Fruit fly (Drosophila melanogaster) whole organism, embryonic: ENCODE results near the gene CG4709.

Experiments
- CG10959 ChIP-seq: fragments of 200-800 bp; sonication (Bioruptor generic); IDR thresholded peaks from 2 replicates; pipeline ENCODE4 v1.3.6; 2022; ENCODE audit warnings: missing biosample characterization, missing genetic modification characterization
- CG11247 ChIP-seq: fragments of 200-800 bp; sonication (Bioruptor generic); IDR thresholded peaks from 2 replicates; pipeline ENCODE4 v1.3.6; 2022; ENCODE audit warnings: missing biosample characterization, missing genetic modification characterization
- CG12104 ChIP-seq: fragments of 200-800 bp; sonication (Bioruptor generic); optimal IDR thresholded peaks from 3 replicates; lab custom pipeline; 2016; ENCODE audit warnings: missing biosample characterization, missing genetic modification characterization
- CG14965 ChIP-seq: fragments of 200-800 bp; sonication (Bioruptor generic); optimal IDR thresholded peaks from 2 replicates; lab custom pipeline; 2016; ENCODE audit warnings: missing biosample characterization, missing genetic modification characterization, borderline replicate concordance
- CG1529 ChIP-seq: fragments of 200-800 bp; sonication (Bioruptor generic); optimal IDR thresholded peaks from 3 replicates; lab custom pipeline; 2018; ENCODE audit warnings: missing biosample characterization, missing genetic modification characterization
- CG16815 ChIP-seq: fragments of 200-800 bp; sonication (Bioruptor generic); optimal IDR thresholded peaks from 3 replicates; lab custom pipeline; 2017; ENCODE audit warnings: missing biosample characterization, mild to moderate bottlenecking, missing genetic modification characterization
- CG2678 ChIP-seq: fragments of 200-800 bp; sonication (Bioruptor generic); optimal IDR thresholded peaks from 3 replicates; lab custom pipeline; 2019; ENCODE audit warnings: missing biosample characterization, mild to moderate bottlenecking, missing genetic modification characterization, moderate library complexity
- CG30020 ChIP-seq: fragments of 200-800 bp; optimal IDR thresholded peaks from 2 replicates; lab custom pipeline; 2019; ENCODE audit warnings: missing biosample characterization, mild to moderate bottlenecking, missing genetic modification characterization, moderate library complexity
- CG33557 ChIP-seq: fragments of 200-800 bp; sonication (Bioruptor generic); optimal IDR thresholded peaks from 2 replicates; lab custom pipeline; 2019; ENCODE audit warnings: missing biosample characterization, mild to moderate bottlenecking, missing genetic modification characterization, moderate library complexity
- CG34224 ChIP-seq: fragments of 200-800 bp; sonication (Bioruptor generic); IDR thresholded peaks from 3 replicates; pipeline ENCODE4 v1.3.6; 2022; ENCODE audit warnings: missing biosample characterization, missing genetic modification characterization; ENCODE audit not compliant: partially characterized antibody
- CG34376 ChIP-seq: fragments of 200-800 bp; sonication (Bioruptor generic); optimal IDR thresholded peaks from 2 replicates; lab custom pipeline; 2018; ENCODE audit warnings: missing biosample characterization, mild to moderate bottlenecking, missing genetic modification characterization
- CG5245 ChIP-seq: fragments of 200-800 bp; sonication (Bioruptor generic); optimal IDR thresholded peaks from 3 replicates; lab custom pipeline; 2016; ENCODE audit warnings: missing biosample characterization, missing genetic modification characterization
- CG6791 ChIP-seq: fragments of 200-800 bp; sonication (Bioruptor generic); IDR thresholded peaks from 3 replicates; pipeline ENCODE4 v1.3.6; 2022; ENCODE audit warnings: missing biosample characterization, missing genetic modification characterization; ENCODE audit not compliant: partially characterized antibody
- CG8290 ChIP-seq, 3 experiments: fragments of 200-800 bp; sonication (Bioruptor generic); optimal IDR thresholded peaks; 2 replicates each; lab custom pipeline; 2016 to 2019; ENCODE audit warnings: missing biosample characterization in 3 of 3, missing genetic modification characterization in 3 of 3, mild to moderate bottlenecking in 2 of 3, moderate library complexity in 1 of 3
- CG8388 ChIP-seq: fragments of 200-800 bp; sonication (Bioruptor generic); optimal IDR thresholded peaks from 2 replicates; lab custom pipeline; 2019; ENCODE audit warnings: missing biosample characterization, mild to moderate bottlenecking, missing genetic modification characterization, moderate library complexity
- CG9876 ChIP-seq: fragments of 200-800 bp; sonication (Bioruptor generic); optimal IDR thresholded peaks from 2 replicates; lab custom pipeline; 2016; ENCODE audit warnings: missing biosample characterization, missing genetic modification characterization
- Doc2 ChIP-seq: fragments of 200-800 bp; sonication (Bioruptor generic); IDR thresholded peaks from 2 replicates; pipeline ENCODE4 v1.3.6; 2022; ENCODE audit warnings: missing biosample characterization, missing genetic modification characterization
- Dp ChIP-seq: fragments of 200-800 bp; sonication (Bioruptor generic); optimal IDR thresholded peaks from 2 replicates; lab custom pipeline; 2018; ENCODE audit warnings: missing biosample characterization, mild to moderate bottlenecking, missing genetic modification characterization, moderate library complexity
- Drgx ChIP-seq: fragments of 200-800 bp; sonication (Bioruptor generic); IDR thresholded peaks from 2 replicates; pipeline ENCODE4 v1.3.6; 2022; ENCODE audit warnings: missing biosample characterization, missing genetic modification characterization
- E2f2 ChIP-seq: fragments of 200-800 bp; sonication (Bioruptor generic); IDR thresholded peaks from 2 replicates; pipeline ENCODE4 v1.3.6; 2022; ENCODE audit warnings: missing biosample characterization, missing genetic modification characterization
- Ets65A ChIP-seq: fragments of 200-800 bp; sonication (Bioruptor generic); peaks from one replicate; lab custom pipeline; 2016; ENCODE audit warnings: missing biosample characterization, missing genetic modification characterization
- Fer2 ChIP-seq: fragments of 200-800 bp; sonication (Bioruptor generic); optimal IDR thresholded peaks from 2 replicates; lab custom pipeline; 2018; ENCODE audit warnings: missing biosample characterization, mild to moderate bottlenecking, missing genetic modification characterization, moderate library complexity
- HLHmδ ChIP-seq: fragments of 200-800 bp; sonication (Bioruptor generic); optimal IDR thresholded peaks from 2 replicates; lab custom pipeline; 2018; ENCODE audit warnings: missing biosample characterization, mild to moderate bottlenecking, missing genetic modification characterization, moderate library complexity
- Hey ChIP-seq: fragments of 200-800 bp; sonication (Bioruptor generic); optimal IDR thresholded peaks from 3 replicates; lab custom pipeline; 2018; ENCODE audit warnings: missing biosample characterization, mild to moderate bottlenecking, missing genetic modification characterization
- HmgD ChIP-seq: fragments of 200-800 bp; sonication (Bioruptor generic); optimal IDR thresholded peaks from 3 replicates; lab custom pipeline; 2016; ENCODE audit warnings: missing biosample characterization, missing genetic modification characterization
- Hr51 ChIP-seq, 2 experiments: fragments of 200-800 bp; sonication (Bioruptor generic); optimal IDR thresholded peaks; 2 replicates in 1 of 2; 3 replicates in 1 of 2; lab custom pipeline; 2016 to 2018; ENCODE audit warnings: missing biosample characterization in 2 of 2, missing genetic modification characterization in 2 of 2, mild to moderate bottlenecking in 1 of 2, moderate library complexity in 1 of 2
- Optix ChIP-seq: fragments of 200-800 bp; sonication (Bioruptor generic); IDR thresholded peaks from 3 replicates; pipeline ENCODE4 v1.3.6; 2022; ENCODE audit warnings: missing biosample characterization, missing genetic modification characterization
- az2 ChIP-seq: fragments of 200-800 bp; sonication (Bioruptor generic); optimal IDR thresholded peaks from 3 replicates; lab custom pipeline; 2016; ENCODE audit warnings: missing biosample characterization, missing genetic modification characterization
- bigmax ChIP-seq: fragments of 200-800 bp; sonication (Bioruptor generic); optimal IDR thresholded peaks from 2 replicates; lab custom pipeline; 2018; ENCODE audit warnings: missing biosample characterization, mild to moderate bottlenecking, missing genetic modification characterization
- br ChIP-seq: fragments of >200 bp; optimal IDR thresholded peaks from 2 replicates; lab custom pipeline; 2017
- corto ChIP-seq: fragments of 200-800 bp; sonication (Bioruptor generic); optimal IDR thresholded peaks from 2 replicates; lab custom pipeline; 2016; ENCODE audit warnings: missing biosample characterization, mild to moderate bottlenecking, missing genetic modification characterization, moderate library complexity
- dm ChIP-seq: fragments of 200-800 bp; sonication (Bioruptor generic); optimal IDR thresholded peaks from 3 replicates; lab custom pipeline; 2016; ENCODE audit warnings: missing biosample characterization, missing genetic modification characterization
- esg ChIP-seq: fragments of 200-800 bp; sonication (Bioruptor generic); conservative IDR thresholded peaks from 2 replicates; pipeline ENCODE4 v1.3.6; 2022; ENCODE audit warnings: missing biosample characterization, missing genetic modification characterization
- ewg ChIP-seq: fragments of 200-800 bp; sonication (Bioruptor generic); optimal IDR thresholded peaks from 3 replicates; lab custom pipeline; 2017; ENCODE audit warnings: mild to moderate bottlenecking, missing biosample characterization, missing genetic modification reagents, missing genetic modification characterization
- h ChIP-seq: fragments of >200 bp; optimal IDR thresholded peaks from 2 replicates; lab custom pipeline; 2017
- hbn ChIP-seq: fragments of 200-800 bp; sonication (Bioruptor generic); IDR thresholded peaks from 2 replicates; pipeline ENCODE4 v1.3.6; 2022; ENCODE audit warnings: missing biosample characterization, missing genetic modification characterization; ENCODE audit not compliant: partially characterized antibody
- kni ChIP-seq: fragments of 200-800 bp; sonication (Bioruptor generic); optimal IDR thresholded peaks from 3 replicates; lab custom pipeline; 2017; ENCODE audit warnings: mild to moderate bottlenecking, missing biosample characterization, missing genetic modification reagents, missing genetic modification characterization
- lmd ChIP-seq: fragments of 200-800 bp; sonication (Bioruptor generic); IDR thresholded peaks from 2 replicates; pipeline ENCODE4 v1.3.6; 2022; ENCODE audit warnings: missing biosample characterization, missing genetic modification characterization
- mam ChIP-seq: fragments of 200-800 bp; sonication (Bioruptor generic); optimal IDR thresholded peaks from 3 replicates; lab custom pipeline; 2016; ENCODE audit warnings: missing biosample characterization, missing genetic modification characterization
- run ChIP-seq: fragments of 200-800 bp; sonication (Bioruptor generic); optimal IDR thresholded peaks from 3 replicates; lab custom pipeline; 2018; ENCODE audit warnings: missing biosample characterization, mild to moderate bottlenecking, missing genetic modification characterization
- salm ChIP-seq: fragments of 200-800 bp; sonication (Bioruptor generic); optimal IDR thresholded peaks from 2 replicates; lab custom pipeline; 2018; ENCODE audit warnings: missing biosample characterization, mild to moderate bottlenecking, missing genetic modification characterization
- scrt ChIP-seq: fragments of 200-800 bp; sonication (Bioruptor generic); optimal IDR thresholded peaks from 2 replicates; lab custom pipeline; 2018; ENCODE audit warnings: missing biosample characterization, mild to moderate bottlenecking, missing genetic modification characterization, moderate library complexity
- seq ChIP-seq: fragments of 200-800 bp; sonication (Bioruptor generic); IDR thresholded peaks from 2 replicates; pipeline ENCODE4 v1.3.6; 2022; ENCODE audit warnings: missing biosample characterization, missing genetic modification characterization
- sim ChIP-seq: fragments of 200-800 bp; sonication (Bioruptor generic); IDR thresholded peaks from 2 replicates; pipeline ENCODE4 v1.3.6; 2022; ENCODE audit warnings: missing biosample characterization, missing genetic modification characterization
- sima ChIP-seq: fragments of 200-800 bp; sonication (Bioruptor generic); optimal IDR thresholded peaks from 2 replicates; lab custom pipeline; 2016; ENCODE audit warnings: missing biosample characterization, missing genetic modification characterization
- slp2 ChIP-seq: fragments of 200-800 bp; sonication (Bioruptor generic); optimal IDR thresholded peaks from 2 replicates; lab custom pipeline; 2016; ENCODE audit warnings: missing biosample characterization, missing genetic modification characterization
- unpg ChIP-seq: fragments of 200-800 bp; sonication (Bioruptor generic); optimal IDR thresholded peaks from 3 replicates; lab custom pipeline; 2018; ENCODE audit warnings: missing biosample characterization, mild to moderate bottlenecking, missing genetic modification characterization, moderate library complexity
- vfl ChIP-seq: fragments of 200-800 bp; sonication (Bioruptor generic); optimal IDR thresholded peaks from 2 replicates; lab custom pipeline; 2016; ENCODE audit warnings: missing biosample characterization, missing genetic modification characterization
- wdn ChIP-seq: fragments of 200-800 bp; sonication (Bioruptor generic); IDR thresholded peaks from 2 replicates; pipeline ENCODE4 v1.3.6; 2022; ENCODE audit warnings: missing biosample characterization, missing genetic modification characterization
- zfh2 ChIP-seq: fragments of 200-800 bp; sonication (Bioruptor generic); optimal IDR thresholded peaks from 2 replicates; lab custom pipeline; 2016; ENCODE audit warnings: missing biosample characterization, missing genetic modification characterization

CG4709 gene

DNA sequence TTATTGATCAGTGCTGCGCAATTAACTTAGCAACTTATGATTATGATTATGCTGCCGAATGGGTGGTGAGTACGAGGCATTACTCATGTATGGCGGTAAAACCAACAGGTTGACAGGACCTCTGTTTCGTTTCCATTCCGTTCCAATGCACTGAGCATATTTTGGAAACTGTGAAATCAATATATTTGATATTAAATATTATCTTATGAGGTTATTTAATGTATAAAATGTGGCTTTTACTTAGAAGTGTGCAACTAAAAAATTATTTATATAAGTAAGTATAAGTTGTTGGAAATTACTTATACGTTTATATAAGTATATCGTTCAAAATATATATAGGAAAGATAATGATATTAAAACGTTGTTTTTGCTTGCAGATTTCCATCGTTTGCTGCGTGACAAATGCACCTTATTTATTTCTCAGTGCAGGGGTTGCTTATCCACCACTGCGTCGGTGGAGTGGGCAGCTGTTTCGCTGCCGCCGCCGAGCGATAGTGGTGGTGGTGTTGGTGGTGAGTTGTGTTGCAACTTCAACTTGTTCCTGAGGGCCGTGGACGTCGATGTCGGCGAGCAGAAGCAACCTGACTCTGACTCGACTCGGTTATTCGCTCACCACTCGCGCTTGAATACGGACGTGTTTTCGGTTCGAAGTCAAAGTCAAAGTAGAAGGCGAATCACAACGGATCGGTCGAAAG is 30.1 kb downstream of the CG4709 start, which contains the start of gene bib (continued):
- TF ChIP-seq HLHmδ (GFP tag; lab: Kevin White, UChicago) = peak; percentile 96
- no peak for TF ChIP-seq Ets65A
- TF ChIP-seq Hey (tag; lab: Kevin White, UChicago) = no peak
- TF ChIP-seq zfh2 (GFP tag; lab: Kevin White, UChicago) = no peak
- TF ChIP-seq HmgD (GFP tag; lab: Kevin White, UChicago) = no peak
- no peak for TF ChIP-seq hbn (GFP tag; lab: Robert Waterston, UW)
- peak; percentile 60 for TF ChIP-seq esg
- TF ChIP-seq CG1529 = peak; percentile 80
- peak; percentile 36 for TF ChIP-seq Fer2 (tag; lab: Kevin White, UChicago)
- TF ChIP-seq kni = peak; percentile 68
- TF ChIP-seq az2 (GFP tag; lab: Kevin White, UChicago) = peak; percentile 89
- no peak for TF ChIP-seq slp2 (GFP tag; lab: Kevin White, UChicago)
- TF ChIP-seq CG2678 (tag; lab: Kevin White, UChicago) = peak; percentile 90
- TF ChIP-seq CG9876 (GFP tag; lab: Kevin White, UChicago) = no peak
- TF ChIP-seq mam (GFP tag; lab: Kevin White, UChicago) = peak; percentile 4
- no peak for TF ChIP-seq bigmax
- peak; percentile 88 for TF ChIP-seq CG33557 (GFP tag; lab: Kevin White, UChicago)
- peak; percentile 22 for TF ChIP-seq CG34376
- no peak for TF ChIP-seq Dp (GFP tag; lab: Kevin White, UChicago)
- TF ChIP-seq salm (tag; lab: Kevin White, UChicago) = peak; percentile 68
- TF ChIP-seq sim (GFP tag; lab: Robert Waterston, UW) = no peak
- no peak for TF ChIP-seq br (lab: Kevin White, UChicago)
- no peak for TF ChIP-seq dm (GFP tag; lab: Kevin White, UChicago)
- TF ChIP-seq CG12104 (GFP tag; lab: Kevin White, UChicago) = peak; percentile 78
- TF ChIP-seq scrt (GFP tag; lab: Kevin White, UChicago) = peak; percentile 94
- TF ChIP-seq CG8388 (GFP tag; lab: Kevin White, UChicago) = peak; percentile 87
- 0 out of 2 replicates have a peak, but pooled peaks have one; percentile 20 for TF ChIP-seq wdn
- TF ChIP-seq lmd (GFP tag; lab: Robert Waterston, UW) = peak; percentile 74
- TF ChIP-seq Doc2 (GFP tag; lab: Robert Waterston, UW) = no peak
- TF ChIP-seq vfl (GFP tag; lab: Kevin White, UChicago) = peak; percentile 23
- peak; percentile 49; the same call in 1 of the 2 replicates for TF ChIP-seq seq (GFP tag; lab: Robert Waterston, UW)
- TF ChIP-seq Drgx (GFP tag; lab: Robert Waterston, UW) = peak; percentile 72
- peak; percentile 54 to 81 for TF ChIP-seq Hr51 (GFP tag; optimal IDR thresholded peaks at IDR 0.05; lab: Kevin White, UChicago)
- peak; percentile 79 for TF ChIP-seq CG10959 (GFP tag; lab: Robert Waterston, UW)
- TF ChIP-seq CG30020 (tag; lab: Kevin White, UChicago) = peak; percentile 90
- peak; percentile 68 for TF ChIP-seq ewg (GFP tag; lab: Kevin White, UChicago)
- TF ChIP-seq run (tag; lab: Kevin White, UChicago) = peak; percentile 61
- no peak for TF ChIP-seq sima
- TF ChIP-seq CG6791 (GFP tag; lab: Robert Waterston, UW) = peak; percentile 43; the same call in 1 of the 3 replicates
- peak; percentile 86 for TF ChIP-seq CG16815 (GFP tag; lab: Kevin White, UChicago)
- TF ChIP-seq corto (GFP tag; lab: Kevin White, UChicago) = peak; percentile 87
- no peak for TF ChIP-seq CG14965 (GFP tag; lab: Kevin White, UChicago)
- TF ChIP-seq h (lab: Kevin White, UChicago) = no peak
- TF ChIP-seq CG34224 = no peak
- TF ChIP-seq CG8290 (GFP tag; optimal IDR thresholded peaks at IDR 0.05; lab: Kevin White, UChicago) = peak; percentile 82
- TF ChIP-seq CG8290 (tag; optimal IDR thresholded peaks at IDR 0.05; lab: Kevin White, UChicago) = peak; percentile 22 to 89
- TF ChIP-seq E2f2 (GFP tag; lab: Robert Waterston, UW) = no peak; the same call in 1 of the 2 replicates
- TF ChIP-seq Optix (GFP tag; lab: Robert Waterston, UW) = no peak
- peak; percentile 53 for TF ChIP-seq CG5245 (GFP tag; lab: Kevin White, UChicago)
- TF ChIP-seq unpg = peak; percentile 84
- TF ChIP-seq CG11247 (GFP tag; lab: Robert Waterston, UW) = no peak
